Fruit fly (Drosophila melanogaster) whole organism, prepupa: ENCODE measurements around the gene eIF3d2.
A peak's percentile ranks its signal among the peaks of the same experiment; 100 is the strongest.

Experiments used
- Blimp-1 ChIP-seq: fragments of 200-800 bp; sonication (Bioruptor generic); optimal IDR thresholded peaks from 3 replicates; lab custom pipeline; 2017; ENCODE audit warnings: missing biosample characterization, missing genetic modification characterization, mild to moderate bottlenecking, moderate library complexity, missing genetic modification reagents
- CG10631 ChIP-seq: fragments of 200-800 bp; sonication (Bioruptor generic); optimal IDR thresholded peaks from 2 replicates; lab custom pipeline; 2016; ENCODE audit warnings: missing biosample characterization, missing genetic modification characterization
- CG10669 ChIP-seq: fragments of 200-800 bp; sonication (Bioruptor generic); optimal IDR thresholded peaks from 3 replicates; lab custom pipeline; 2018; ENCODE audit warnings: missing biosample characterization, mild to moderate bottlenecking, missing genetic modification characterization, moderate library complexity
- CG11294 ChIP-seq: fragments of 200-800 bp; sonication (Bioruptor generic); IDR thresholded peaks from 2 replicates; pipeline ENCODE4 v1.3.6; 2022; ENCODE audit warnings: missing biosample characterization, missing genetic modification characterization
- CG11762 ChIP-seq: fragments of 200-800 bp; sonication (Bioruptor generic); optimal IDR thresholded peaks from 3 replicates; lab custom pipeline; 2016; ENCODE audit warnings: missing biosample characterization, missing genetic modification characterization; ENCODE audit not compliant: insufficient read depth
- CG11902 ChIP-seq: fragments of 200-800 bp; sonication (Bioruptor generic); optimal IDR thresholded peaks from 3 replicates; lab custom pipeline; 2016; ENCODE audit warnings: missing biosample characterization, missing genetic modification characterization
- CG15336 ChIP-seq: fragments of 200-800 bp; sonication (Bioruptor generic); IDR thresholded peaks from 2 replicates; pipeline ENCODE4 v1.3.6; 2022; ENCODE audit warnings: missing biosample characterization, missing genetic modification characterization
- CG1621 ChIP-seq: fragments of 200-800 bp; sonication (Bioruptor generic); optimal IDR thresholded peaks from 3 replicates; lab custom pipeline; 2018; ENCODE audit warnings: missing biosample characterization, mild to moderate bottlenecking, missing genetic modification characterization
- CG16779 ChIP-seq: fragments of 200-800 bp; sonication (Bioruptor generic); optimal IDR thresholded peaks from 3 replicates; lab custom pipeline; 2017; ENCODE audit warnings: missing biosample characterization, mild to moderate bottlenecking, missing genetic modification characterization
- CG3032 ChIP-seq: fragments of 200-800 bp; optimal IDR thresholded peaks from 2 replicates; lab custom pipeline; 2019; ENCODE audit warnings: missing biosample characterization, mild to moderate bottlenecking, missing genetic modification characterization, moderate library complexity
- CG31627 ChIP-seq: fragments of 200-800 bp; sonication (Bioruptor generic); optimal IDR thresholded peaks from 3 replicates; lab custom pipeline; 2016; ENCODE audit warnings: missing biosample characterization, missing genetic modification characterization
- CG32006 ChIP-seq: fragments of 200-800 bp; sonication (Bioruptor generic); optimal IDR thresholded peaks from 3 replicates; lab custom pipeline; 2017; ENCODE audit warnings: missing biosample characterization, mild to moderate bottlenecking, missing genetic modification characterization
- CG34406 ChIP-seq: fragments of 200-800 bp; sonication (Bioruptor generic); optimal IDR thresholded peaks from 3 replicates; lab custom pipeline; 2016; ENCODE audit warnings: missing biosample characterization, missing genetic modification characterization
- CG4318 ChIP-seq: fragments of 200-800 bp; sonication (Bioruptor generic); optimal IDR thresholded peaks from 3 replicates; lab custom pipeline; 2017; ENCODE audit warnings: missing biosample characterization, mild to moderate bottlenecking, missing genetic modification characterization
- CG6163 ChIP-seq: fragments of 200-800 bp; sonication (Bioruptor generic); IDR thresholded peaks from 3 replicates; pipeline ENCODE4 v1.3.6; 2022; ENCODE audit warnings: missing biosample characterization, missing genetic modification characterization
- CG6792 ChIP-seq: fragments of 200-800 bp; sonication (Bioruptor generic); optimal IDR thresholded peaks from 3 replicates; lab custom pipeline; 2016; ENCODE audit warnings: missing biosample characterization, missing genetic modification characterization
- CG6808 ChIP-seq: fragments of 200-800 bp; sonication (Bioruptor generic); optimal IDR thresholded peaks from 3 replicates; lab custom pipeline; 2017; ENCODE audit warnings: missing biosample characterization, missing genetic modification characterization, mild to moderate bottlenecking, moderate library complexity, missing genetic modification reagents
- CG6854 ChIP-seq: fragments of 200-800 bp; sonication (Bioruptor generic); optimal IDR thresholded peaks from 2 replicates; lab custom pipeline; 2017; ENCODE audit warnings: missing biosample characterization, mild to moderate bottlenecking, missing genetic modification characterization
- CG8119 ChIP-seq: fragments of 200-800 bp; sonication (Bioruptor generic); IDR thresholded peaks from 3 replicates; pipeline ENCODE4 v1.3.6; 2022; ENCODE audit warnings: missing biosample characterization, missing genetic modification characterization
- CG8319 ChIP-seq: fragments of 200-800 bp; sonication (Bioruptor generic); optimal IDR thresholded peaks from 3 replicates; lab custom pipeline; 2016; ENCODE audit warnings: missing biosample characterization, missing genetic modification characterization
- CG8632 ChIP-seq: fragments of 200-800 bp; sonication (Bioruptor generic); optimal IDR thresholded peaks from 3 replicates; lab custom pipeline; 2016; ENCODE audit warnings: missing biosample characterization, missing genetic modification characterization
- CG9139 ChIP-seq: fragments of 200-800 bp; sonication (Bioruptor generic); optimal IDR thresholded peaks from 3 replicates; lab custom pipeline; 2017; ENCODE audit warnings: missing biosample characterization, mild to moderate bottlenecking, missing genetic modification characterization
- Eip78C ChIP-seq: fragments of 200-800 bp; sonication (Bioruptor generic); peaks from one replicate; lab custom pipeline; 2016; ENCODE audit warnings: missing biosample characterization, missing genetic modification characterization
- Eip93F ChIP-seq: fragments of 200-800 bp; sonication (Bioruptor generic); optimal IDR thresholded peaks from 2 replicates; lab custom pipeline; 2016; ENCODE audit warnings: missing biosample characterization, mild to moderate bottlenecking, missing genetic modification characterization
- Ets21C ChIP-seq: fragments of 200-800 bp; sonication (Bioruptor generic); optimal IDR thresholded peaks from 3 replicates; lab custom pipeline; 2016; ENCODE audit warnings: missing biosample characterization, missing genetic modification characterization
- Ets96B ChIP-seq: fragments of 200-800 bp; optimal IDR thresholded peaks from 2 replicates; lab custom pipeline; 2019; ENCODE audit warnings: missing biosample characterization, mild to moderate bottlenecking, missing genetic modification characterization, moderate library complexity
- Gug ChIP-seq: fragments of 200-800 bp; sonication (Bioruptor generic); IDR thresholded peaks from 2 replicates; pipeline ENCODE4 v1.3.6; 2022; ENCODE audit warnings: missing biosample characterization, missing genetic modification characterization
- Hr38 ChIP-seq: sonication (Bioruptor generic); optimal IDR thresholded peaks from 2 replicates; lab custom pipeline; 2016; ENCODE audit warnings: missing biosample characterization, missing genetic modification characterization
- Hr39 ChIP-seq: fragments of 200-800 bp; sonication (Bioruptor generic); optimal IDR thresholded peaks from 2 replicates; lab custom pipeline; 2016; ENCODE audit warnings: missing biosample characterization, missing genetic modification characterization
- Hr4 ChIP-seq: fragments of 200-800 bp; sonication (Bioruptor generic); optimal IDR thresholded peaks from 3 replicates; lab custom pipeline; 2016; ENCODE audit warnings: missing biosample characterization, missing genetic modification characterization
- Lpt ChIP-seq: fragments of 200-800 bp; sonication (Bioruptor generic); optimal IDR thresholded peaks from 3 replicates; lab custom pipeline; 2016; ENCODE audit warnings: missing biosample characterization, missing genetic modification characterization
- Met ChIP-seq: fragments of 200-800 bp; sonication (Bioruptor generic); optimal IDR thresholded peaks from 3 replicates; lab custom pipeline; 2016; ENCODE audit warnings: missing biosample characterization, missing genetic modification characterization
- OdsH ChIP-seq: fragments of 200-800 bp; sonication (Bioruptor generic); optimal IDR thresholded peaks from 3 replicates; lab custom pipeline; 2016; ENCODE audit warnings: missing biosample characterization, missing genetic modification characterization
- Smox ChIP-seq: fragments of 200-800 bp; sonication (Bioruptor generic); optimal IDR thresholded peaks from 3 replicates; lab custom pipeline; 2016; ENCODE audit warnings: missing biosample characterization, missing genetic modification characterization
- Sox102F ChIP-seq: fragments of 200-800 bp; sonication (Bioruptor generic); optimal IDR thresholded peaks from 2 replicates; lab custom pipeline; 2016; ENCODE audit warnings: missing biosample characterization, mild to moderate bottlenecking, missing genetic modification characterization
- achi ChIP-seq: fragments of 200-800 bp; sonication (Bioruptor generic); optimal IDR thresholded peaks from 3 replicates; lab custom pipeline; 2016; ENCODE audit warnings: missing biosample characterization, missing genetic modification characterization
- acj6 ChIP-seq: fragments of 200-800 bp; sonication (Bioruptor generic); optimal IDR thresholded peaks from 3 replicates; lab custom pipeline; 2016; ENCODE audit warnings: missing biosample characterization, missing genetic modification characterization
- cyc ChIP-seq: fragments of 200-800 bp; sonication (Bioruptor generic); optimal IDR thresholded peaks from 3 replicates; lab custom pipeline; 2016; ENCODE audit warnings: missing biosample characterization, missing genetic modification characterization
- dac ChIP-seq: fragments of 200-800 bp; sonication (Bioruptor generic); optimal IDR thresholded peaks from 2 replicates; lab custom pipeline; 2017; ENCODE audit warnings: missing biosample characterization, mild to moderate bottlenecking, missing genetic modification characterization
- dsx ChIP-seq: fragments of 200-800 bp; optimal IDR thresholded peaks from 3 replicates; lab custom pipeline; 2019; ENCODE audit warnings: missing biosample characterization, mild to moderate bottlenecking, missing genetic modification characterization, moderate library complexity; ENCODE audit not compliant: poor library complexity, severe bottlenecking
- esn ChIP-seq: fragments of 200-800 bp; sonication (Bioruptor generic); optimal IDR thresholded peaks from 2 replicates; lab custom pipeline; 2016; ENCODE audit warnings: missing biosample characterization, mild to moderate bottlenecking, missing genetic modification characterization, moderate library complexity
- fd59A ChIP-seq: fragments of 200-800 bp; sonication (Bioruptor generic); optimal IDR thresholded peaks from 2 replicates; lab custom pipeline; 2017; ENCODE audit warnings: missing biosample characterization, mild to moderate bottlenecking, missing genetic modification characterization, missing genetic modification reagents
- fd85E ChIP-seq: fragments of 200-800 bp; sonication (Bioruptor generic); optimal IDR thresholded peaks from 3 replicates; lab custom pipeline; 2016; ENCODE audit warnings: missing biosample characterization, missing genetic modification characterization
- fkh ChIP-seq: fragments of 200-800 bp; sonication (Bioruptor generic); optimal IDR thresholded peaks from 3 replicates; lab custom pipeline; 2017; ENCODE audit warnings: missing biosample characterization, mild to moderate bottlenecking, missing genetic modification characterization, moderate library complexity
- lz ChIP-seq: fragments of 200-800 bp; sonication (Bioruptor generic); optimal IDR thresholded peaks from 3 replicates; lab custom pipeline; 2016; ENCODE audit warnings: missing biosample characterization, missing genetic modification characterization
- net ChIP-seq: fragments of 200-800 bp; sonication (Bioruptor generic); optimal IDR thresholded peaks from 3 replicates; lab custom pipeline; 2016; ENCODE audit warnings: missing biosample characterization, missing genetic modification characterization
- pdm3 ChIP-seq: fragments of 200-800 bp; sonication (Bioruptor generic); optimal IDR thresholded peaks from 3 replicates; lab custom pipeline; 2016; ENCODE audit warnings: missing biosample characterization, missing genetic modification characterization
- salr ChIP-seq, 2 experiments: fragments of 200-800 bp; sonication (Bioruptor generic); optimal IDR thresholded peaks; 3 replicates each; lab custom pipeline; 2016 to 2018; ENCODE audit warnings: missing biosample characterization in 2 of 2, missing genetic modification characterization in 2 of 2, mild to moderate bottlenecking in 1 of 2
- spab ChIP-seq: fragments of 200-800 bp; sonication (Bioruptor generic); optimal IDR thresholded peaks from 2 replicates; lab custom pipeline; 2017; ENCODE audit warnings: missing biosample characterization, mild to moderate bottlenecking, missing genetic modification characterization, missing genetic modification reagents
- ss ChIP-seq, 2 experiments: fragments of 200-800 bp; sonication (Bioruptor generic); optimal IDR thresholded peaks; 2 replicates in 1 of 2; 3 replicates in 1 of 2; lab custom pipeline; 2017 to 2018; ENCODE audit warnings: mild to moderate bottlenecking in 2 of 2, missing biosample characterization in 2 of 2, missing genetic modification characterization in 2 of 2, moderate library complexity in 1 of 2
- svp ChIP-seq: fragments of 200-800 bp; sonication (Bioruptor generic); peaks from one replicate; lab custom pipeline; 2016; ENCODE audit warnings: missing biosample characterization, missing genetic modification characterization
- topi ChIP-seq: fragments of 200-800 bp; sonication (Bioruptor generic); optimal IDR thresholded peaks from 3 replicates; lab custom pipeline; 2016; ENCODE audit warnings: missing biosample characterization, missing genetic modification characterization
- vri ChIP-seq: fragments of 200-800 bp; sonication (Bioruptor generic); optimal IDR thresholded peaks from 3 replicates; lab custom pipeline; 2016; ENCODE audit warnings: missing biosample characterization, mild to moderate bottlenecking, missing genetic modification characterization

The eIF3d2 gene

DNA sequence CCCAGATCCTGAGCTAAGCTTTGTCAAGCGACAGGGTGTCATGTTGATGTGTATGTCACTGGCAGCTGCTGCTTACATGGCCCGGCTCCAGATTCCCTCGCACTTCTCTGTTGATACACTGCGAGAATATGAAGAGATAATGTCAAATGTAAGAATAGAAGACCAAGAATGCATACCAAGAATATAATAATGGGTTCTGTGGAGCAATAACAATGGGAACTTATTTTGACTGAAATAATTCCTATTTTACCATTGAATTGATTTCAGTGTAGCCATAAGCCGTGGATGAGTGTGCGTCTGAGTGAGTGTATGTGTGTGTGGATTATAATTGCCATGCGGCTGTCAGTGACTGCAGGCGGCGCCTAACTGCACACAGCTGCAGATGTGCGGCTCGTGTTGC, 1.3 kb upstream of the eIF3d2 start:
- peak; percentile 17 for TF ChIP-seq Hr4 (GFP tag; lab: Kevin White, UChicago)
- TF ChIP-seq ss (GFP tag; optimal IDR thresholded peaks at IDR 0.05; lab: Kevin White, UChicago): peak in 1 of 2 experiments; percentile 17
- peak; percentile 42; the same call in 1 of the 2 replicates for TF ChIP-seq CG15336 (GFP tag; lab: Robert Waterston, UW)
- peak; percentile 38 for TF ChIP-seq CG10669 (GFP tag; lab: Kevin White, UChicago)
- no peak for TF ChIP-seq Sox102F (GFP tag; lab: Kevin White, UChicago)
- TF ChIP-seq dsx (GFP tag; lab: Kevin White, UChicago): no peak
- no peak for TF ChIP-seq CG11294 (GFP tag; lab: Robert Waterston, UW)
- no peak for TF ChIP-seq Eip78C (GFP tag; lab: Kevin White, UChicago)
- peak; percentile 1 for TF ChIP-seq CG8632 (GFP tag; lab: Kevin White, UChicago)
- TF ChIP-seq CG10631 (GFP tag; lab: Kevin White, UChicago): peak; percentile 47
- TF ChIP-seq CG11902: no peak
- no peak for TF ChIP-seq CG6792 (GFP tag; lab: Kevin White, UChicago)
- no peak for TF ChIP-seq Ets21C (GFP tag; lab: Kevin White, UChicago)
- peak; percentile 16 for TF ChIP-seq Hr39 (GFP tag; lab: Kevin White, UChicago)
- no peak for TF ChIP-seq svp
- TF ChIP-seq Met (GFP tag; lab: Kevin White, UChicago): peak; percentile 23
- TF ChIP-seq fkh (GFP tag; lab: Kevin White, UChicago): no peak
- peak; percentile 10 for TF ChIP-seq acj6 (GFP tag; lab: Kevin White, UChicago)
- no peak for TF ChIP-seq CG34406 (GFP tag; lab: Kevin White, UChicago)
- TF ChIP-seq lz (GFP tag; lab: Kevin White, UChicago): no peak
- TF ChIP-seq CG31627 (GFP tag; lab: Kevin White, UChicago): no peak
- no peak for TF ChIP-seq CG16779
- no peak for TF ChIP-seq CG11762 (GFP tag; lab: Kevin White, UChicago)
- no peak for TF ChIP-seq Eip93F (GFP tag; lab: Kevin White, UChicago)
- TF ChIP-seq Smox (GFP tag; lab: Kevin White, UChicago): no peak
- no peak for TF ChIP-seq Hr38
- no peak for TF ChIP-seq CG9139 (GFP tag; lab: Kevin White, UChicago)
- no peak for TF ChIP-seq CG4318 (GFP tag; lab: Kevin White, UChicago)
- TF ChIP-seq Lpt: no peak
- peak; percentile 12 for TF ChIP-seq spab (GFP tag; lab: Kevin White, UChicago)
- TF ChIP-seq fd59A (GFP tag; lab: Kevin White, UChicago): peak; percentile 19
- no peak for TF ChIP-seq fd85E (GFP tag; lab: Kevin White, UChicago)
- TF ChIP-seq CG8319 (GFP tag; lab: Kevin White, UChicago): no peak
- TF ChIP-seq net (GFP tag; lab: Kevin White, UChicago): no peak
- TF ChIP-seq salr (GFP tag; optimal IDR thresholded peaks at IDR 0.05; lab: Kevin White, UChicago): no peak
- TF ChIP-seq esn: no peak
- TF ChIP-seq CG1621: no peak
- TF ChIP-seq CG8119 (GFP tag; lab: Robert Waterston, UW): no peak
- peak; percentile 43 for TF ChIP-seq Ets96B (tag; lab: Kevin White, UChicago)
- peak; percentile 20 for TF ChIP-seq achi
- TF ChIP-seq Gug (GFP tag; lab: Robert Waterston, UW): no peak
- no peak for TF ChIP-seq vri (GFP tag; lab: Kevin White, UChicago)
- TF ChIP-seq Blimp-1 (GFP tag; lab: Kevin White, UChicago): no peak
- TF ChIP-seq CG32006: peak; percentile 47
- TF ChIP-seq CG6808 (GFP tag; lab: Kevin White, UChicago): peak; percentile 16
- no peak for TF ChIP-seq topi (GFP tag; lab: Kevin White, UChicago)
- TF ChIP-seq cyc: no peak
- TF ChIP-seq CG6854 (GFP tag; lab: Kevin White, UChicago): no peak
- TF ChIP-seq CG3032: no peak
- TF ChIP-seq dac (GFP tag; lab: Kevin White, UChicago): no peak
- peak; percentile 27 for TF ChIP-seq OdsH
- TF ChIP-seq CG6163: peak; percentile 46; the same call in 1 of the 3 replicates
- peak; percentile 41 for TF ChIP-seq pdm3 (GFP tag; lab: Kevin White, UChicago)
